Fruit fly (Drosophila melanogaster): ENCODE data around the gene Ran.

Gene Ran

dm6 chrX:11108148-11108844, 40.2 kb downstream of the Ran start, which contains the start of gene Hsp60A (continued):
- peak; percentile 72; the same call in 2 of the 3 replicates for TF ChIP-seq ci (GFP tag; IDR thresholded peaks at IDR 0.05)
- peak; percentile 12 for TF ChIP-seq exex (tag; optimal IDR thresholded peaks at IDR 0.05)
- TF ChIP-seq crol (GFP tag; IDR thresholded peaks at IDR 0.05): no peak
- no peak for TF ChIP-seq CG32767 (GFP tag; IDR thresholded peaks at IDR 0.05)
- TF ChIP-seq gem (tag; optimal IDR thresholded peaks at IDR 0.05): peak; percentile 73
- no peak for TF ChIP-seq CG11696 (GFP tag; IDR thresholded peaks at IDR 0.05)
- TF ChIP-seq CG3281 (GFP tag; optimal IDR thresholded peaks at IDR 0.05): peak; percentile 33
- TF ChIP-seq CG31365 (tag; optimal IDR thresholded peaks at IDR 0.05): no peak
- TF ChIP-seq cg (GFP tag; optimal IDR thresholded peaks at IDR 0.05): peak; percentile 63
- no peak for TF ChIP-seq pum (GFP tag; optimal IDR thresholded peaks at IDR 0.05)
- TF ChIP-seq CG4730 (GFP tag; IDR thresholded peaks at IDR 0.05): 0 out of 2 replicates have a peak, but pooled peaks have one; percentile 15
- no peak for TF ChIP-seq slou (GFP tag; optimal IDR thresholded peaks at IDR 0.05)
- TF ChIP-seq knrl (GFP tag; IDR thresholded peaks at IDR 0.05; ENCODE audit: partially characterized antibody): peak; percentile 90
- TF ChIP-seq CG6175 (GFP tag; IDR thresholded peaks at IDR 0.05): no peak
- TF ChIP-seq CG3726 (GFP tag; IDR thresholded peaks at IDR 0.05): no peak
- TF ChIP-seq CG30403 (GFP tag; optimal IDR thresholded peaks at IDR 0.05): peak; percentile 60
- TF ChIP-seq CG10462 (GFP tag; optimal IDR thresholded peaks at IDR 0.05): no peak
- TF ChIP-seq sr (GFP tag; IDR thresholded peaks at IDR 0.05): no peak
- TF ChIP-seq nerfin-2 (GFP tag; IDR thresholded peaks at IDR 0.05; ENCODE audit: partially characterized antibody): peak; percentile 78
- TF ChIP-seq Dll (GFP tag; IDR thresholded peaks at IDR 0.05; ENCODE audit: partially characterized antibody): peak; percentile 91
- peak; percentile 69 for TF ChIP-seq lab (GFP tag; optimal IDR thresholded peaks at IDR 0.05)
- peak; percentile 34; the same call in 1 of the 3 replicates for TF ChIP-seq B-H1 (GFP tag; IDR thresholded peaks at IDR 0.05)
- peak; percentile 54 for TF ChIP-seq Fer3 (tag; optimal IDR thresholded peaks at IDR 0.05)
- peak; percentile 86 for TF ChIP-seq BEAF-32 (GFP tag; optimal IDR thresholded peaks at IDR 0.05)
- peak; percentile 60; the same call in 1 of the 2 replicates for TF ChIP-seq CG2129 (GFP tag; IDR thresholded peaks at IDR 0.05; ENCODE audit: partially characterized antibody)
- no peak for TF ChIP-seq scrt (GFP tag; optimal IDR thresholded peaks at IDR 0.05)
- peak; percentile 73 for TF ChIP-seq pzg (GFP tag; optimal IDR thresholded peaks at IDR 0.05)
- no peak for TF ChIP-seq CG10565 (GFP tag; optimal IDR thresholded peaks at IDR 0.05)
- TF ChIP-seq ase (GFP tag; IDR thresholded peaks at IDR 0.05): peak; percentile 31; the same call in 1 of the 3 replicates
- TF ChIP-seq p53 (GFP tag; optimal IDR thresholded peaks at IDR 0.05): no peak
- no peak for TF ChIP-seq repo (GFP tag; optimal IDR thresholded peaks at IDR 0.05)
- no peak for TF ChIP-seq BtbVII (GFP tag; optimal IDR thresholded peaks at IDR 0.05)
- TF ChIP-seq Pdp1 (GFP tag; optimal IDR thresholded peaks at IDR 0.05): peak in 1 of 2 experiments; percentile 96
- TF ChIP-seq CG2116 (GFP tag; optimal IDR thresholded peaks at IDR 0.05): peak; percentile 74
- no peak for TF ChIP-seq CG6854 (GFP tag; optimal IDR thresholded peaks at IDR 0.05)
- TF ChIP-seq zen2 (GFP tag; IDR thresholded peaks at IDR 0.05; ENCODE audit: partially characterized antibody): peak; percentile 36; the same call in 1 of the 3 replicates
- no peak for TF ChIP-seq CG2875 (GFP tag; optimal IDR thresholded peaks at IDR 0.05)
- TF ChIP-seq D19B (GFP tag; optimal IDR thresholded peaks at IDR 0.05): no peak
- TF ChIP-seq CG9727 (GFP tag; optimal IDR thresholded peaks at IDR 0.05): peak; percentile 51
- peak; percentile 98 for TF ChIP-seq CG9437 (GFP tag; optimal IDR thresholded peaks at IDR 0.05)
- TF ChIP-seq Dad (GFP tag; optimal IDR thresholded peaks at IDR 0.05): peak; percentile 16
- TF ChIP-seq gcm2 (GFP tag; optimal IDR thresholded peaks at IDR 0.05): no peak
- TF ChIP-seq CG17568 (GFP tag; optimal IDR thresholded peaks at IDR 0.05): no peak
- peak; percentile 35; the same call in 1 of the 2 replicates for TF ChIP-seq al (GFP tag; IDR thresholded peaks at IDR 0.05)
- no peak for TF ChIP-seq Neu2 (GFP tag; optimal IDR thresholded peaks at IDR 0.05; ENCODE audit: borderline replicate concordance)
- no peak for TF ChIP-seq CG7357 (GFP tag; IDR thresholded peaks at IDR 0.05)
- no peak for TF ChIP-seq Ada2b (GFP tag; IDR thresholded peaks at IDR 0.05)
- TF ChIP-seq CG14441 (GFP tag; IDR thresholded peaks at IDR 0.05): peak; percentile 38; the same call in 1 of the 2 replicates

Data from whole organism, embryonic.